Fruit fly (Drosophila melanogaster) whole organism, embryonic: ENCODE results near the gene Zn72D.

Experiments
- Bteb2 ChIP-seq: fragments of 200-800 bp; sonication (Bioruptor generic); optimal IDR thresholded peaks from 2 replicates; lab custom pipeline; 2016; ENCODE audit warnings: missing biosample characterization, missing genetic modification characterization
- CG10366 ChIP-seq: fragments of 200-800 bp; sonication (Bioruptor generic); IDR thresholded peaks from 2 replicates; pipeline ENCODE4 v1.3.6; 2022; ENCODE audit warnings: missing biosample characterization, missing genetic modification characterization
- CG10979 ChIP-seq: fragments of 200-800 bp; sonication (Bioruptor generic); optimal IDR thresholded peaks from 2 replicates; lab custom pipeline; 2018; ENCODE audit warnings: missing biosample characterization, mild to moderate bottlenecking, missing genetic modification characterization, moderate library complexity
- CG11456 ChIP-seq: fragments of 200-800 bp; sonication (Bioruptor generic); IDR thresholded peaks from 3 replicates; pipeline ENCODE4 v1.3.6; 2022; ENCODE audit warnings: missing biosample characterization, missing genetic modification characterization
- CG11560 ChIP-seq: fragments of 200-800 bp; sonication (Bioruptor generic); IDR thresholded peaks from 3 replicates; pipeline ENCODE4 v1.3.6; 2022; ENCODE audit warnings: missing biosample characterization, missing genetic modification characterization
- CG14667 ChIP-seq: fragments of 200-800 bp; sonication (Bioruptor generic); IDR thresholded peaks from 2 replicates; pipeline ENCODE4 v1.3.6; 2022; ENCODE audit warnings: missing biosample characterization, missing genetic modification characterization
- CG15269 ChIP-seq: fragments of 200-800 bp; sonication (Bioruptor generic); optimal IDR thresholded peaks from 2 replicates; lab custom pipeline; 2018; ENCODE audit warnings: missing biosample characterization, mild to moderate bottlenecking, missing genetic modification characterization, moderate library complexity
- CG17361 ChIP-seq: fragments of 200-800 bp; sonication (Bioruptor generic); IDR thresholded peaks from 3 replicates; pipeline ENCODE4 v1.3.6; 2022; ENCODE audit warnings: missing biosample characterization, missing genetic modification characterization
- CG18262 ChIP-seq: fragments of 200-800 bp; optimal IDR thresholded peaks from 3 replicates; lab custom pipeline; 2019; ENCODE audit warnings: missing biosample characterization, mild to moderate bottlenecking, missing genetic modification characterization, moderate library complexity
- CG30403 ChIP-seq: fragments of 200-800 bp; sonication (Bioruptor generic); optimal IDR thresholded peaks from 3 replicates; lab custom pipeline; 2016; ENCODE audit warnings: missing biosample characterization, missing genetic modification characterization
- CG32772 ChIP-seq: fragments of 200-800 bp; sonication (Bioruptor generic); IDR thresholded peaks from 2 replicates; pipeline ENCODE4 v1.3.6; 2022; ENCODE audit warnings: missing biosample characterization, missing genetic modification characterization
- CG7357 ChIP-seq: fragments of 200-800 bp; sonication (Bioruptor generic); IDR thresholded peaks from 3 replicates; pipeline ENCODE4 v1.3.6; 2022; ENCODE audit warnings: missing biosample characterization, missing genetic modification characterization
- CG7556 ChIP-seq: fragments of 200-800 bp; sonication (Bioruptor generic); optimal IDR thresholded peaks from 2 replicates; lab custom pipeline; 2017; ENCODE audit warnings: missing biosample characterization, mild to moderate bottlenecking, missing genetic modification characterization
- CG7745 ChIP-seq: fragments of 200-800 bp; sonication (Bioruptor generic); optimal IDR thresholded peaks from 2 replicates; lab custom pipeline; 2018; ENCODE audit warnings: missing biosample characterization, mild to moderate bottlenecking, missing genetic modification characterization, moderate library complexity
- CG8281 ChIP-seq: fragments of 200-800 bp; sonication (Bioruptor generic); optimal IDR thresholded peaks from 2 replicates; lab custom pipeline; 2018; ENCODE audit warnings: missing biosample characterization, mild to moderate bottlenecking, missing genetic modification characterization, moderate library complexity
- CG8290 ChIP-seq, 3 experiments: fragments of 200-800 bp; sonication (Bioruptor generic); optimal IDR thresholded peaks; 2 replicates each; lab custom pipeline; 2016 to 2019; ENCODE audit warnings: missing biosample characterization in 3 of 3, missing genetic modification characterization in 3 of 3, mild to moderate bottlenecking in 2 of 3, moderate library complexity in 1 of 3
- CG9817 ChIP-seq: fragments of 200-800 bp; sonication (Bioruptor generic); optimal IDR thresholded peaks from 2 replicates; lab custom pipeline; 2018; ENCODE audit warnings: missing biosample characterization, mild to moderate bottlenecking, missing genetic modification characterization, moderate library complexity
- CHES-1-like ChIP-seq: fragments of 200-800 bp; sonication (Bioruptor generic); optimal IDR thresholded peaks from 2 replicates; lab custom pipeline; 2016; ENCODE audit warnings: missing biosample characterization, missing genetic modification characterization
- CTCF ChIP-seq: fragments of 200-800 bp; sonication (Bioruptor generic); optimal IDR thresholded peaks from 2 replicates; lab custom pipeline; 2017; ENCODE audit warnings: missing biosample characterization, mild to moderate bottlenecking, missing genetic modification characterization, moderate library complexity
- Dbx ChIP-seq: fragments of 200-800 bp; sonication (Bioruptor generic); IDR thresholded peaks from 3 replicates; pipeline ENCODE4 v1.3.6; 2022; ENCODE audit warnings: missing biosample characterization, missing genetic modification characterization
- Dip2 ChIP-seq: fragments of 200-800 bp; sonication (Bioruptor generic); IDR thresholded peaks from 2 replicates; pipeline ENCODE4 v1.3.6; 2022; ENCODE audit warnings: missing biosample characterization, missing genetic modification characterization
- HHEX ChIP-seq: fragments of 200-800 bp; sonication (Bioruptor generic); optimal IDR thresholded peaks from 3 replicates; lab custom pipeline; 2017; ENCODE audit warnings: missing biosample characterization, mild to moderate bottlenecking, missing genetic modification characterization, missing genetic modification reagents
- HLH3B ChIP-seq: fragments of 200-800 bp; sonication (Bioruptor generic); IDR thresholded peaks from 2 replicates; pipeline ENCODE4 v1.3.6; 2022; ENCODE audit warnings: missing biosample characterization, missing genetic modification characterization
- Hr51 ChIP-seq, 2 experiments: fragments of 200-800 bp; sonication (Bioruptor generic); optimal IDR thresholded peaks; 2 replicates in 1 of 2; 3 replicates in 1 of 2; lab custom pipeline; 2016 to 2018; ENCODE audit warnings: missing biosample characterization in 2 of 2, missing genetic modification characterization in 2 of 2, mild to moderate bottlenecking in 1 of 2, moderate library complexity in 1 of 2
- Mad ChIP-seq: fragments of 200-800 bp; sonication (Bioruptor generic); optimal IDR thresholded peaks from 2 replicates; lab custom pipeline; 2016; ENCODE audit warnings: missing biosample characterization, missing genetic modification characterization
- Med ChIP-seq: fragments of 200-800 bp; sonication (Bioruptor generic); peaks from one replicate; lab custom pipeline; 2016; ENCODE audit warnings: missing biosample characterization, missing genetic modification characterization, mild to moderate bottlenecking, inconsistent platforms, moderate library complexity
- NfI ChIP-seq: fragments of 200-800 bp; sonication (Bioruptor generic); optimal IDR thresholded peaks from 3 replicates; lab custom pipeline; 2018; ENCODE audit warnings: missing biosample characterization, mild to moderate bottlenecking, missing genetic modification characterization, moderate library complexity
- Oli ChIP-seq: fragments of 200-800 bp; sonication (Bioruptor generic); optimal IDR thresholded peaks from 2 replicates; lab custom pipeline; 2018; ENCODE audit warnings: missing biosample characterization, mild to moderate bottlenecking, missing genetic modification characterization, moderate library complexity
- Pdp1 ChIP-seq, 2 experiments: fragments of 200-800 bp; sonication (Bioruptor generic); optimal IDR thresholded peaks; 3 replicates each; lab custom pipeline; 2016; ENCODE audit warnings: missing biosample characterization in 2 of 2, missing genetic modification characterization in 2 of 2, mild to moderate bottlenecking in 1 of 2, moderate library complexity in 1 of 2
- Rfx ChIP-seq: fragments of 200-800 bp; sonication (Bioruptor generic); IDR thresholded peaks from 2 replicates; pipeline ENCODE4 v1.3.6; 2022; ENCODE audit warnings: missing biosample characterization, missing genetic modification characterization
- Ssrp ChIP-seq: fragments of 200-800 bp; sonication (Bioruptor generic); optimal IDR thresholded peaks from 2 replicates; lab custom pipeline; 2018; ENCODE audit warnings: missing biosample characterization, mild to moderate bottlenecking, missing genetic modification characterization, moderate library complexity
- Taf1 ChIP-seq: fragments of 200-800 bp; sonication (Bioruptor generic); IDR thresholded peaks from 2 replicates; pipeline ENCODE4 v1.3.6; 2022; ENCODE audit warnings: missing biosample characterization, missing genetic modification characterization
- Trl ChIP-seq, 3 experiments: fragments of >200 bp in 2 of 3; fragments of 200-800 bp in 1 of 3; sonication (Bioruptor generic) in 1 of 3; optimal IDR thresholded peaks; 2 replicates in 1 of 3; 3 replicates in 2 of 3; lab custom pipeline; 2016 to 2017; ENCODE audit warnings: missing biosample characterization in 1 of 3, missing genetic modification characterization in 1 of 3
- al ChIP-seq: fragments of 200-800 bp; sonication (Bioruptor generic); IDR thresholded peaks from 2 replicates; pipeline ENCODE4 v1.3.6; 2022; ENCODE audit warnings: missing biosample characterization, missing genetic modification characterization
- chinmo ChIP-seq: fragments of 200-800 bp; sonication (Bioruptor generic); IDR thresholded peaks from 4 replicates; pipeline ENCODE4 v1.3.6; 2022; ENCODE audit warnings: missing biosample characterization, missing genetic modification characterization; ENCODE audit not compliant: partially characterized antibody
- crol ChIP-seq: fragments of 200-800 bp; sonication (Bioruptor generic); IDR thresholded peaks from 2 replicates; pipeline ENCODE4 v1.3.6; 2022; ENCODE audit warnings: missing biosample characterization, missing genetic modification characterization
- dati ChIP-seq: fragments of 200-800 bp; sonication (Bioruptor generic); IDR thresholded peaks from 2 replicates; pipeline ENCODE4 v1.3.6; 2022; ENCODE audit warnings: missing biosample characterization, missing genetic modification characterization
- fd96Cb ChIP-seq: fragments of 200-800 bp; sonication (Bioruptor generic); optimal IDR thresholded peaks from 2 replicates; lab custom pipeline; 2018; ENCODE audit warnings: missing biosample characterization, mild to moderate bottlenecking, missing genetic modification characterization, moderate library complexity
- grau ChIP-seq: fragments of 200-800 bp; optimal IDR thresholded peaks from 3 replicates; lab custom pipeline; 2019; ENCODE audit warnings: missing biosample characterization, mild to moderate bottlenecking, missing genetic modification characterization, moderate library complexity
- lmd ChIP-seq: fragments of 200-800 bp; sonication (Bioruptor generic); IDR thresholded peaks from 2 replicates; pipeline ENCODE4 v1.3.6; 2022; ENCODE audit warnings: missing biosample characterization, missing genetic modification characterization
- lola ChIP-seq, 3 experiments: fragments of >200 bp in 2 of 3; fragments of 200-800 bp in 1 of 3; sonication (Bioruptor generic) in 1 of 3; optimal IDR thresholded peaks; 2 replicates each; lab custom pipeline; 2017 to 2019; ENCODE audit warnings: missing biosample characterization in 3 of 3, missing genetic modification characterization in 3 of 3, mild to moderate bottlenecking in 1 of 3, moderate library complexity in 1 of 3
- nmo ChIP-seq: fragments of 200-800 bp; sonication (Bioruptor generic); optimal IDR thresholded peaks from 2 replicates; lab custom pipeline; 2018; ENCODE audit warnings: missing biosample characterization, mild to moderate bottlenecking, missing genetic modification characterization, moderate library complexity
- pita ChIP-seq: fragments of 200-800 bp; sonication (Bioruptor generic); optimal IDR thresholded peaks from 2 replicates; lab custom pipeline; 2017; ENCODE audit warnings: missing biosample characterization, mild to moderate bottlenecking, missing genetic modification characterization
- rib ChIP-seq: fragments of 200-800 bp; sonication (Bioruptor generic); IDR thresholded peaks from 2 replicates; pipeline ENCODE4 v1.3.6; 2022; ENCODE audit warnings: missing biosample characterization, missing genetic modification characterization
- row ChIP-seq: fragments of 200-800 bp; sonication (Bioruptor generic); IDR thresholded peaks from 3 replicates; pipeline ENCODE4 v1.3.6; 2022; ENCODE audit warnings: missing biosample characterization, missing genetic modification characterization
- sim ChIP-seq: fragments of 200-800 bp; sonication (Bioruptor generic); IDR thresholded peaks from 2 replicates; pipeline ENCODE4 v1.3.6; 2022; ENCODE audit warnings: missing biosample characterization, missing genetic modification characterization
- sob ChIP-seq: fragments of 200-800 bp; sonication (Bioruptor generic); IDR thresholded peaks from 2 replicates; pipeline ENCODE4 v1.3.6; 2022; ENCODE audit warnings: missing biosample characterization, missing genetic modification characterization
- sr ChIP-seq: fragments of 200-800 bp; sonication (Bioruptor generic); IDR thresholded peaks from 3 replicates; pipeline ENCODE4 v1.3.6; 2022; ENCODE audit warnings: missing biosample characterization, missing genetic modification characterization

Gene Zn72D

DNA sequence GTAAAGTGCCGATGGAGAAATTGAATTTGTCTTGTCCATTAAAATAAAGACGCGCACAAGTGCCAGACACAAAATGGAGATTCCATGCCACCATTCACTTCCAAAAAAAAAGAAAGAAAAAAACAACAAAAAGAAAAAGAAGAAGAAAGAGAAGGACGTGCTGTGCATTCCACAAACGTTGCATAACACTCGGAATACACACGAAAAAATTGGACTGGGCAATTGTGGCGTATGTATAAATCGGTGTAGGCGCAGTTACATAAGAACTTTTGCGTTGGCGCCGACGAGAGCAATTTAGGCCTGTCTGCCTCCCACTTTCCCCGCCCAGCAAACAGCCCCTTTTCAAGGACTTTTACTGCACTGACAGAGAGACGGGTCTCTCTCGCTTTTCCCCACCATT lies 34.9 kb upstream of the Zn72D start:
- TF ChIP-seq Trl (optimal IDR thresholded peaks at IDR 0.05; lab: Kevin White, UChicago) (peak in 1 of 2 experiments; percentile 2), Trl (GFP tag; optimal IDR thresholded peaks at IDR 0.05; lab: Kevin White, UChicago) (no peak), crol (GFP tag; lab: Robert Waterston, UW) (peak; percentile 57), rib (GFP tag; lab: Robert Waterston, UW) (no peak), Ssrp (tag; lab: Kevin White, UChicago) (no peak), chinmo (0 out of 4 replicates have a peak, but pooled peaks have one; percentile 6), Dbx (0 out of 3 replicates have a peak, but pooled peaks have one; percentile 16), fd96Cb (no peak), CTCF (GFP tag; lab: Kevin White, UChicago) (no peak), CG10366 (GFP tag; lab: Robert Waterston, UW) (no peak), CG7745 (tag; lab: Kevin White, UChicago) (no peak), Hr51 (GFP tag; optimal IDR thresholded peaks at IDR 0.05; lab: Kevin White, UChicago) (no peak), CG15269 (tag; lab: Kevin White, UChicago) (no peak), al (GFP tag; lab: Robert Waterston, UW) (no peak), CG18262 (no peak), Pdp1 (GFP tag; optimal IDR thresholded peaks at IDR 0.05; lab: Kevin White, UChicago) (peak in 1 of 2 experiments; percentile 95), CG30403 (GFP tag; lab: Kevin White, UChicago) (no peak)

dm6 chr3L:16146539-16146934 lies 34.1 kb upstream of the Zn72D start:
- TF ChIP-seq HLH3B (GFP tag; lab: Robert Waterston, UW) (0 out of 2 replicates have a peak, but pooled peaks have one; percentile 11), pita (GFP tag; lab: Kevin White, UChicago) (no peak), CG11560 (tag; lab: Robert Waterston, UW) (0 out of 3 replicates have a peak, but pooled peaks have one; percentile 24), lmd (GFP tag; lab: Robert Waterston, UW) (peak; percentile 55; the same call in 1 of the 2 replicates), Dip2 (GFP tag; lab: Robert Waterston, UW) (no peak), Pdp1 (GFP tag; optimal IDR thresholded peaks at IDR 0.05; lab: Kevin White, UChicago) (peak in 1 of 2 experiments; percentile 19), CG14667 (no peak), CG8281 (tag; lab: Kevin White, UChicago) (peak; percentile 18), CG7357 (GFP tag; lab: Robert Waterston, UW) (0 out of 3 replicates have a peak, but pooled peaks have one; percentile 17), Taf1 (GFP tag; lab: Robert Waterston, UW) (0 out of 2 replicates have a peak, but pooled peaks have one; percentile 28), sr (GFP tag; lab: Robert Waterston, UW) (peak; percentile 37; the same call in 1 of the 3 replicates), CG8290 (GFP tag; optimal IDR thresholded peaks at IDR 0.05; lab: Kevin White, UChicago) (no peak), CG8290 (tag; optimal IDR thresholded peaks at IDR 0.05; lab: Kevin White, UChicago) (no peak), CHES-1-like (GFP tag; lab: Kevin White, UChicago) (no peak), CG10979 (tag; lab: Kevin White, UChicago) (no peak), Bteb2 (GFP tag; lab: Kevin White, UChicago) (no peak), Rfx (GFP tag; lab: Robert Waterston, UW) (peak; percentile 69; the same call in 1 of the 2 replicates), Trl (optimal IDR thresholded peaks at IDR 0.05; lab: Kevin White, UChicago) (no peak), Trl (GFP tag; optimal IDR thresholded peaks at IDR 0.05; lab: Kevin White, UChicago) (no peak), CG9817 (tag; lab: Kevin White, UChicago) (peak; percentile 60), sob (GFP tag; lab: Robert Waterston, UW) (peak; percentile 55), dati (GFP tag; lab: Robert Waterston, UW) (no peak), NfI (GFP tag; lab: Kevin White, UChicago) (peak; percentile 43), Med (GFP tag; lab: Kevin White, UChicago) (peak; percentile 56), Oli (tag; lab: Kevin White, UChicago) (peak; percentile 25), grau (peak; percentile 91), lola (GFP tag; optimal IDR thresholded peaks at IDR 0.05; lab: Kevin White, UChicago) (peak in 1 of 3 experiments; percentile 12), nmo (GFP tag; lab: Kevin White, UChicago) (peak; percentile 14), CTCF (GFP tag; lab: Kevin White, UChicago) (no peak), sim (GFP tag; lab: Robert Waterston, UW) (no peak), row (peak; percentile 79), CG11456 (GFP tag; lab: Robert Waterston, UW) (no peak), CG7556 (GFP tag; lab: Kevin White, UChicago) (peak; percentile 39), CG32772 (GFP tag; lab: Robert Waterston, UW) (no peak), CG17361 (0 out of 3 replicates have a peak, but pooled peaks have one; percentile 18), HHEX (GFP tag; lab: Kevin White, UChicago) (no peak), Mad (no peak)
